Worm (Caenorhabditis elegans) whole organism, L4 larva: Measurements from ENCODE around the gene fipr-2.

Source experiments
- F10B5.3 ChIP-seq: sonication (generic microtip); optimal IDR thresholded peaks from 2 replicates; lab custom pipeline; 2016; ENCODE audit warnings: mild to moderate bottlenecking, missing genetic modification characterization, missing compliant biosample characterization
- F49E8.2 ChIP-seq: sonication (generic microtip); optimal IDR thresholded peaks from 2 replicates; lab custom pipeline; 2016; ENCODE audit warnings: missing compliant biosample characterization, mild to moderate bottlenecking, missing genetic modification characterization, borderline replicate concordance
- Y48G9A.11 ChIP-seq: fragments of 200-800 bp; sonication (Bioruptor generic); IDR thresholded peaks from 2 replicates; pipeline ENCODE4 v1.3.6; 2022; ENCODE audit warnings: missing genetic modification reagents, missing genetic modification characterization, missing compliant biosample characterization
- Y75B8A.6 ChIP-seq: fragments of 200-800 bp; sonication (Bioruptor generic); IDR thresholded peaks from 2 replicates; pipeline ENCODE4 v1.3.6; 2022; ENCODE audit warnings: missing genetic modification reagents, missing genetic modification characterization, missing compliant biosample characterization
- aha-1 ChIP-seq: fragments of 150-350 bp; peaks from one replicate; lab custom pipeline; 2014; ENCODE audit warnings: missing biosample characterization, missing genetic modification characterization
- arid-1 ChIP-seq: fragments of 200-800 bp; sonication (Bioruptor generic); conservative IDR thresholded peaks from 2 replicates; pipeline ENCODE4 v1.3.6; 2022; ENCODE audit warnings: missing genetic modification reagents, missing genetic modification characterization, missing compliant biosample characterization
- ceh-28 ChIP-seq: fragments of 150-350 bp; optimal IDR thresholded peaks from 2 replicates; lab custom pipeline; 2014; ENCODE audit warnings: missing biosample characterization, missing genetic modification reagents, missing genetic modification characterization
- ceh-62 ChIP-seq: sonication (generic microtip); optimal IDR thresholded peaks from 2 replicates; lab custom pipeline; 2017; ENCODE audit warnings: missing biosample characterization, missing genetic modification characterization
- ceh-82 ChIP-seq: sonication (generic microtip); optimal IDR thresholded peaks from 2 replicates; lab custom pipeline; 2017; ENCODE audit warnings: missing biosample characterization, missing genetic modification characterization
- daf-16 ChIP-seq, 3 experiments: sonication (generic microtip); optimal IDR thresholded peaks; 2 replicates each; lab custom pipeline; 2016 to 2017; ENCODE audit warnings: missing genetic modification characterization in 3 of 3, missing genetic modification reagents in 3 of 3, mild to moderate bottlenecking in 2 of 3, missing compliant biosample characterization in 2 of 3, missing biosample characterization in 1 of 3, moderate library complexity in 1 of 3
- dmd-9 ChIP-seq: fragments of 200-800 bp; sonication (Bioruptor generic); IDR thresholded peaks from 2 replicates; pipeline ENCODE4 v1.3.6; 2022; ENCODE audit warnings: missing genetic modification reagents, missing genetic modification characterization, missing compliant biosample characterization
- duxl-1 ChIP-seq: sonication (generic microtip); optimal IDR thresholded peaks from 2 replicates; lab custom pipeline; 2016; ENCODE audit warnings: mild to moderate bottlenecking, missing genetic modification characterization, moderate library complexity, missing compliant biosample characterization; ENCODE audit not compliant: poor library complexity
- dve-1 ChIP-seq: sonication (generic microtip); optimal IDR thresholded peaks from 2 replicates; lab custom pipeline; 2017; ENCODE audit warnings: antibody characterized with exemption, mild to moderate bottlenecking, missing genetic modification characterization, missing compliant biosample characterization; ENCODE audit not compliant: insufficient read depth
- egl-43 ChIP-seq: fragments of 200-800 bp; sonication (Bioruptor generic); IDR thresholded peaks from 2 replicates; pipeline ENCODE4 v1.3.6; 2022; ENCODE audit warnings: missing genetic modification reagents, missing genetic modification characterization, missing compliant biosample characterization
- fos-1 ChIP-seq: fragments of 150-350 bp; optimal IDR thresholded peaks from 2 replicates; lab custom pipeline; 2014; ENCODE audit warnings: missing biosample characterization, missing genetic modification characterization
- gei-8 ChIP-seq: fragments of 200-800 bp; sonication (Bioruptor generic); optimal IDR thresholded peaks from 2 replicates; lab custom pipeline; 2018; ENCODE audit warnings: mild to moderate bottlenecking, missing genetic modification characterization, missing compliant biosample characterization
- hlh-30 ChIP-seq: sonication (generic microtip); optimal IDR thresholded peaks from 2 replicates; lab custom pipeline; 2017; ENCODE audit warnings: antibody characterized with exemption, mild to moderate bottlenecking, missing genetic modification characterization, missing compliant biosample characterization; ENCODE audit not compliant: insufficient read depth
- hmg-1.1 ChIP-seq: fragments of 200-800 bp; sonication (Bioruptor generic); IDR thresholded peaks from 2 replicates; pipeline ENCODE4 v1.3.6; 2022; ENCODE audit warnings: missing genetic modification reagents, missing genetic modification characterization, missing compliant biosample characterization
- lin-38 ChIP-seq: fragments of 200-800 bp; sonication (Bioruptor generic); IDR thresholded peaks from 2 replicates; pipeline ENCODE4 v1.3.6; 2022; ENCODE audit warnings: missing genetic modification reagents, missing genetic modification characterization, missing compliant biosample characterization
- lsy-2 ChIP-seq, 2 experiments: fragments of 150-350 bp in 1 of 2; sonication (generic microtip) in 1 of 2; optimal IDR thresholded peaks; 2 replicates each; lab custom pipeline; 2014 to 2017; ENCODE audit warnings: missing biosample characterization in 2 of 2, missing genetic modification characterization in 2 of 2
- madf-9 ChIP-seq: fragments of 200-800 bp; sonication (Bioruptor generic); conservative IDR thresholded peaks from 2 replicates; pipeline ENCODE4 v1.3.6; 2022; ENCODE audit warnings: missing genetic modification reagents, missing genetic modification characterization, missing compliant biosample characterization
- mep-1 ChIP-seq: fragments of 150-350 bp; sonication (generic microtip); optimal IDR thresholded peaks from 3 replicates; lab custom pipeline; 2014; ENCODE audit warnings: missing biosample characterization, missing genetic modification characterization
- mes-2 ChIP-seq: sonication (generic microtip); optimal IDR thresholded peaks from 2 replicates; lab custom pipeline; 2016; ENCODE audit warnings: missing genotype, mild to moderate bottlenecking, missing genetic modification characterization, missing compliant biosample characterization; ENCODE audit not compliant: poor library complexity, severe bottlenecking
- mxl-2 ChIP-seq: fragments of 200-800 bp; sonication (Bioruptor generic); conservative IDR thresholded peaks from 2 replicates; pipeline ENCODE4 v1.3.6; 2022; ENCODE audit warnings: missing genetic modification reagents, missing genetic modification characterization, missing compliant biosample characterization
- nhr-102 ChIP-seq: sonication (generic microtip); optimal IDR thresholded peaks from 2 replicates; lab custom pipeline; 2016; ENCODE audit warnings: mild to moderate bottlenecking, missing genetic modification characterization, moderate library complexity, missing compliant biosample characterization
- nhr-111 ChIP-seq: fragments of 200-800 bp; sonication (Bioruptor generic); optimal IDR thresholded peaks from 2 replicates; lab custom pipeline; 2018; ENCODE audit warnings: mild to moderate bottlenecking, missing genetic modification characterization, missing compliant biosample characterization
- nhr-237 ChIP-seq: sonication (generic microtip); optimal IDR thresholded peaks from 2 replicates; lab custom pipeline; 2017; ENCODE audit warnings: missing biosample characterization, missing genetic modification characterization
- nhr-48 ChIP-seq: sonication (generic microtip); optimal IDR thresholded peaks from 2 replicates; lab custom pipeline; 2016; ENCODE audit warnings: mild to moderate bottlenecking, missing genetic modification characterization, missing compliant biosample characterization
- nhr-77 ChIP-seq: fragments of 150-350 bp; optimal IDR thresholded peaks from 2 replicates; lab custom pipeline; 2014; ENCODE audit warnings: missing biosample characterization, missing genetic modification characterization
- rbr-2 ChIP-seq: sonication (generic microtip); optimal IDR thresholded peaks from 2 replicates; lab custom pipeline; 2016; ENCODE audit warnings: missing genotype, missing genetic modification characterization, missing compliant biosample characterization
- saeg-2 ChIP-seq: fragments of 200-800 bp; sonication (Bioruptor generic); IDR thresholded peaks from 2 replicates; pipeline ENCODE4 v1.3.6; 2022; ENCODE audit warnings: missing genetic modification reagents, missing genetic modification characterization, missing compliant biosample characterization
- sdz-12 ChIP-seq: fragments of 200-800 bp; sonication (Bioruptor generic); optimal IDR thresholded peaks from 2 replicates; lab custom pipeline; 2018; ENCODE audit warnings: mild to moderate bottlenecking, missing genetic modification characterization, missing compliant biosample characterization
- set-16 ChIP-seq: fragments of 200-800 bp; sonication (Bioruptor generic); IDR thresholded peaks from 2 replicates; pipeline ENCODE4 v1.3.6; 2022; ENCODE audit warnings: missing genetic modification reagents, missing genetic modification characterization, missing compliant biosample characterization
- skn-1 ChIP-seq: fragments of 150-350 bp; optimal IDR thresholded peaks from 2 replicates; lab custom pipeline; 2014; ENCODE audit warnings: missing biosample characterization, missing genetic modification characterization
- spr-3 ChIP-seq: fragments of 200-800 bp; sonication (Bioruptor generic); optimal IDR thresholded peaks from 2 replicates; lab custom pipeline; 2018; ENCODE audit warnings: mild to moderate bottlenecking, missing genetic modification characterization, missing compliant biosample characterization
- unc-39 ChIP-seq: sonication (generic microtip); optimal IDR thresholded peaks from 2 replicates; lab custom pipeline; 2017; ENCODE audit warnings: missing biosample characterization, missing genetic modification characterization
- unc-62 ChIP-seq, 3 experiments: fragments of 150-350 bp in 1 of 3; sonication (generic microtip); optimal IDR thresholded peaks in 2 of 3; peaks in 1 of 3; 1 replicate in 1 of 3; 2 replicates in 2 of 3; lab custom pipeline; 2014 to 2017; ENCODE audit warnings: missing biosample characterization in 3 of 3, missing genetic modification characterization in 3 of 3, missing genetic modification reagents in 3 of 3, missing genotype in 1 of 3
- vab-7 ChIP-seq: fragments of 200-800 bp; sonication (Bioruptor generic); IDR thresholded peaks from 2 replicates; pipeline ENCODE4 v1.3.6; 2022; ENCODE audit warnings: missing genetic modification reagents, missing genetic modification characterization, missing compliant biosample characterization
- zfp-3 ChIP-seq: fragments of 200-800 bp; sonication (Bioruptor generic); conservative IDR thresholded peaks from 2 replicates; pipeline ENCODE4 v1.3.6; 2022; ENCODE audit warnings: missing genetic modification reagents, missing genetic modification characterization, missing compliant biosample characterization
- zip-11 ChIP-seq: fragments of 200-800 bp; sonication (Bioruptor generic); IDR thresholded peaks from 2 replicates; pipeline ENCODE4 v1.3.6; 2022; ENCODE audit warnings: missing genetic modification characterization, missing compliant biosample characterization

Gene fipr-2

DNA sequence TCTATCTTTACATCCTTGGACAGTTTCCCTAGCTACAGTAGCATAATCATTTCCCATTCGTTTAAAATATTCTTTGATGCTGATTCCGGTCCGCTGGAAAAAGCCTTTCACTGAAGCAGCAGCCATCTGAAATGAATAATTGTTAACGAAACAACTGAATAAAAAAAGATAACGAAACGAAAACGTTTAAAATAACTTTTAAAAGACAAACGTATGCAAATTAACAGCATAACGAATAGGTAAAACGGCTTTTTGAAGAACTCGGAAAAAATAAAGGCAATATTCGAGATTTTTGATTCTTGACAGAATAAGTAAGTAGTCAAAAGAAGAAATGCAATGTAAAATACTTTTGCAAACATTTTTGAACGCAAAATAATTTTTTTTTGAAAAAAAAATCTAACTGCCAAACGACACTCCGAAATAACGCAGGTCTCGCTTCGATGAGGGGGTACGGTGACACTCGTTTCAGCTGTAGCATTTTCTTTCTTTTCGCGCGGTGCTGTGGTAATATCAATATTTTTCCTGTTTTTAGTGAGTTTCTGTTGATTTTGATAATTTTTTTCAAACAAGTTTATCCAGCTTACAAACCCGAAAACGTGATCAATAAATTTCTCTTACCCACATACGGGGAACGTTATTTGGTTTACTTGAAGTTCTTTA is 47.1 kb upstream of the fipr-2 start, which contains the start of the genes R04F11.5 and R04F11.2 (continued):
- no peak for TF ChIP-seq skn-1
- TF ChIP-seq nhr-111 (GFP tag; lab: Kevin White, UChicago): no peak
- TF ChIP-seq madf-9 (GFP tag; lab: Robert Waterston, UW): no peak
- no peak for TF ChIP-seq Y75B8A.6 (GFP tag; lab: Robert Waterston, UW)
- TF ChIP-seq egl-43 (GFP tag; lab: Robert Waterston, UW): no peak
- no peak for TF ChIP-seq spr-3 (GFP tag; lab: Kevin White, UChicago)
- peak in 1 of 2 experiments; percentile 92 for TF ChIP-seq unc-62 (GFP tag; optimal IDR thresholded peaks at IDR 0.05 in 1 of 2; lab: Kevin White, UChicago)
- TF ChIP-seq unc-62 (tag; optimal IDR thresholded peaks at IDR 0.05; lab: Kevin White, UChicago): no peak
- peak; percentile 49; the same call in 1 of the 2 replicates for TF ChIP-seq hmg-1.1 (GFP tag; lab: Robert Waterston, UW)
- TF ChIP-seq nhr-102 (tag; lab: Kevin White, UChicago): no peak
- no peak for TF ChIP-seq dmd-9 (GFP tag; lab: Robert Waterston, UW)
- no peak for TF ChIP-seq daf-16 (GFP tag; optimal IDR thresholded peaks at IDR 0.05; lab: Kevin White, UChicago)
- TF ChIP-seq daf-16 (tag; optimal IDR thresholded peaks at IDR 0.05; lab: Kevin White, UChicago): no peak
- TF ChIP-seq hlh-30: peak; percentile 67
- no peak for TF ChIP-seq nhr-48
- no peak for TF ChIP-seq ceh-62 (tag; lab: Kevin White, UChicago)
- no peak for TF ChIP-seq unc-39 (tag; lab: Kevin White, UChicago)
- no peak for TF ChIP-seq mxl-2
- TF ChIP-seq vab-7 (GFP tag; lab: Robert Waterston, UW): no peak
- peak; percentile 70 for TF ChIP-seq nhr-77 (tag; lab: Kevin White, UChicago)
- TF ChIP-seq nhr-237 (tag; lab: Kevin White, UChicago): no peak
- peak; percentile 100 for TF ChIP-seq Y48G9A.11
- TF ChIP-seq set-16: no peak
- no peak for TF ChIP-seq saeg-2 (GFP tag; lab: Robert Waterston, UW)
- peak; percentile 65 for TF ChIP-seq rbr-2 (tag; lab: Kevin White, UChicago)
- TF ChIP-seq ceh-82 (tag; lab: Kevin White, UChicago): no peak
- TF ChIP-seq, all 104 proteins: peak for 26

DNA sequence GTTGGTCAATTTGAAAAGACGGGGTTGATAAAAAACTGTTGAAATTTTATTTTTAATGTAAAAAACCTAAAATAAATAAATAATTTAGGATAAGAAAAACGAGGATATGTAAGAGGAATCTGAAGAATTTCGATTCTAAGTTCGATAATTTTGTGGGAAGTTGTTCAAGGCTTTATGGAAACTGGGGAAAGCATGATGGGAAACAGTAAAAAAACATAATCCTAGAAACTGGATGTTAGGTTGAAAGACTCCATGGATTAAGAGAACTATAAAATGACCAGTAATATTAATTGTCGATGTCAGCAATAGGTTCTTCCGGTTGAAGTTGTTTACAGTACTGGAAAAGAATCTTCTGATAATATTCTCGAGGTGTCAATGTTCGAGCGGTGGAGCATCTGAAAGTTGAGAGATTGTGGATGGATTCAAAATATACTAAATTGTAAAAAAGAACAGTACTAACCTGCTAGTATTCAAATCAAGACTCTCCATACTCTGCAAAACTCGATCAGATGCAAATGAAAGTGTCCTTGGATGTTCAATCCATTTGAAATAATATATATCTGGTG is 44.8 kb upstream of the fipr-2 start:
- peak in 1 of 2 experiments; percentile 13 for TF ChIP-seq daf-16 (GFP tag; optimal IDR thresholded peaks at IDR 0.05; lab: Kevin White, UChicago)
- peak; percentile 13 for TF ChIP-seq daf-16 (tag; optimal IDR thresholded peaks at IDR 0.05; lab: Kevin White, UChicago)
- TF ChIP-seq zip-11 (GFP tag; lab: Robert Waterston, UW): no peak
- peak; percentile 6 for TF ChIP-seq mep-1 (tag; lab: Kevin White, UChicago)
- no peak for TF ChIP-seq aha-1 (tag; lab: Kevin White, UChicago)
- no peak for TF ChIP-seq ceh-28
- no peak for TF ChIP-seq F10B5.3 (tag; lab: Kevin White, UChicago)
- TF ChIP-seq vab-7 (GFP tag; lab: Robert Waterston, UW): no peak
- TF ChIP-seq gei-8: peak; percentile 20
- no peak for TF ChIP-seq fos-1 (tag; lab: Kevin White, UChicago)
- 0 out of 2 replicates have a peak, but pooled peaks have one; percentile 9 for TF ChIP-seq hmg-1.1 (GFP tag; lab: Robert Waterston, UW)
- peak; percentile 2 for TF ChIP-seq F49E8.2 (tag; lab: Kevin White, UChicago)
- peak; percentile 10 for TF ChIP-seq sdz-12 (GFP tag; lab: Kevin White, UChicago)
- TF ChIP-seq nhr-102 (tag; lab: Kevin White, UChicago): peak; percentile 45
- peak; percentile 42; the same call in 1 of the 2 replicates for TF ChIP-seq zfp-3 (GFP tag; lab: Robert Waterston, UW)
- peak; percentile 32 for TF ChIP-seq arid-1 (GFP tag; lab: Robert Waterston, UW)
- peak in 1 of 2 experiments; percentile 29 for TF ChIP-seq lsy-2 (tag; optimal IDR thresholded peaks at IDR 0.05; lab: Kevin White, UChicago)
- no peak for TF ChIP-seq dve-1 (tag; lab: Kevin White, UChicago)
- peak; percentile 22 for TF ChIP-seq mes-2 (tag; lab: Kevin White, UChicago)
- TF ChIP-seq lin-38 (GFP tag; lab: Robert Waterston, UW): 0 out of 2 replicates have a peak, but pooled peaks have one; percentile 31
- peak; percentile 64 for TF ChIP-seq duxl-1 (tag; lab: Kevin White, UChicago)
